Worm (Caenorhabditis elegans): ENCODE measurements around the gene col-164.

ce11 chrX:2064730-2065129 is 28.5 kb upstream of the col-164 start, which contains the start of gene F49H12.7:
- TF ChIP-seq snpc-4 (tag; optimal IDR thresholded peaks at IDR 0.05), result no peak
- no peak for TF ChIP-seq lin-1 (GFP tag; IDR thresholded peaks at IDR 0.05)
- TF ChIP-seq T20F7.1 (GFP tag; optimal IDR thresholded peaks at IDR 0.05), result no peak
- TF ChIP-seq nhr-111 (GFP tag; optimal IDR thresholded peaks at IDR 0.05), result no peak
- no peak for TF ChIP-seq nhr-76 (tag; optimal IDR thresholded peaks at IDR 0.05)
- TF ChIP-seq aha-1 (tag), result no peak
- no peak for TF ChIP-seq lin-15B (tag; optimal IDR thresholded peaks at IDR 0.05)
- no peak for TF ChIP-seq egl-27 (tag; optimal IDR thresholded peaks at IDR 0.05)
- no peak for TF ChIP-seq nhr-28 (tag; optimal IDR thresholded peaks at IDR 0.05)
